Worm (Caenorhabditis elegans) whole organism, young adult: ENCODE measurements around the gene C50E3.13.

Experiments
- F22D6.2 ChIP-seq: sonication (generic microtip); optimal IDR thresholded peaks from 2 replicates; lab custom pipeline; 2016; ENCODE audit warnings: mild to moderate bottlenecking, missing genetic modification characterization, missing compliant biosample characterization
- F49E8.2 ChIP-seq: sonication (generic microtip); optimal IDR thresholded peaks from 3 replicates; lab custom pipeline; 2017; ENCODE audit warnings: missing genetic modification characterization, mild to moderate bottlenecking, missing compliant biosample characterization, antibody characterized with exemption, moderate library complexity; ENCODE audit not compliant: insufficient read depth
- aptf-3 ChIP-seq: fragments of 200-800 bp; sonication (Bioruptor generic); IDR thresholded peaks from 2 replicates; pipeline ENCODE4 v1.3.6; 2022; ENCODE audit warnings: missing genetic modification characterization, missing compliant biosample characterization
- cebp-1 ChIP-seq, 2 experiments: fragments of 200-800 bp in 1 of 2; sonication (Bioruptor generic) in 1 of 2; sonication (generic microtip) in 1 of 2; IDR thresholded peaks in 1 of 2; optimal IDR thresholded peaks in 1 of 2; 2 replicates each; pipeline versions ENCODE4 v1.3.6 to Lab custom; 2017 to 2022; ENCODE audit warnings: missing compliant biosample characterization in 2 of 2, missing genetic modification characterization in 2 of 2, mild to moderate bottlenecking in 1 of 2, missing genetic modification reagents in 1 of 2, moderate library complexity in 1 of 2
- ceh-100 ChIP-seq: fragments of 200-800 bp; sonication (Bioruptor generic); IDR thresholded peaks from 2 replicates; pipeline ENCODE4 v1.3.6; 2022; ENCODE audit warnings: missing genetic modification reagents, missing genetic modification characterization, missing compliant biosample characterization
- egl-18 ChIP-seq: fragments of 200-800 bp; sonication (Bioruptor generic); IDR thresholded peaks from 2 replicates; pipeline ENCODE4 v1.3.6; 2022; ENCODE audit warnings: missing genetic modification reagents, missing genetic modification characterization, missing compliant biosample characterization
- repo-1 ChIP-seq: sonication (generic microtip); optimal IDR thresholded peaks from 2 replicates; lab custom pipeline; 2017; ENCODE audit warnings: mild to moderate bottlenecking, missing genetic modification characterization, missing compliant biosample characterization
- sea-2 ChIP-seq: fragments of 200-800 bp; sonication (Bioruptor generic); IDR thresholded peaks from 2 replicates; pipeline ENCODE4 v1.3.6; 2022; ENCODE audit warnings: missing genetic modification characterization, missing compliant biosample characterization
- snpc-4 ChIP-seq, 5 experiments: fragments of 150-350 bp in 1 of 5; sonication (generic microtip) in 4 of 5; optimal IDR thresholded peaks; 2 replicates each; lab custom pipeline; 2014 to 2018; ENCODE audit warnings: missing genetic modification characterization in 5 of 5, missing biosample characterization in 3 of 5, antibody characterized with exemption in 2 of 5, mild to moderate bottlenecking in 2 of 5, missing compliant biosample characterization in 2 of 5, missing genotype in 2 of 5, moderate library complexity in 2 of 5, missing genetic modification reagents in 1 of 5
- unc-130 ChIP-seq: sonication (generic microtip); optimal IDR thresholded peaks from 2 replicates; lab custom pipeline; 2016; ENCODE audit warnings: missing genetic modification reagents, missing genetic modification characterization, missing compliant biosample characterization
- unc-62 ChIP-seq: fragments of 150-350 bp; optimal IDR thresholded peaks from 2 replicates; lab custom pipeline; 2014; ENCODE audit warnings: missing biosample characterization, missing genetic modification reagents, missing genetic modification characterization

- TF ChIP-seq aptf-3 (no peak), F49E8.2 (tag; lab: Kevin White, UChicago) (no peak), egl-18 (no peak), unc-130 (no peak), unc-62 (GFP tag; lab: Kevin White, UChicago) (no peak), ceh-100 (GFP tag; lab: Robert Waterston, UW) (no peak), snpc-4 (GFP tag; optimal IDR thresholded peaks at IDR 0.05; lab: Kevin White, UChicago) (no peak), snpc-4 (tag; optimal IDR thresholded peaks at IDR 0.05; lab: Kevin White, UChicago) (no peak), sea-2 (GFP tag; lab: Robert Waterston, UW) (no peak), repo-1 (no peak), cebp-1 (GFP tag; IDR thresholded peaks at IDR 0.05; lab: Robert Waterston, UW) (no peak), cebp-1 (tag; optimal IDR thresholded peaks at IDR 0.05; lab: Kevin White, UChicago) (no peak), F22D6.2 (tag; lab: Kevin White, UChicago) (no peak)
These were observed 27.7 kb upstream of the C50E3.13 start, which contains the start of gene srh-234 for ce11 chrV:7651757-7652156.
